Worm (Caenorhabditis elegans) whole organism, L4 larva: ENCODE data around the gene fmo-1.

Experiments
- R02D3.7 ChIP-seq: fragments of 150-350 bp; sonication (generic microtip); optimal IDR thresholded peaks from 3 replicates; lab custom pipeline; 2014; ENCODE audit warnings: missing biosample characterization, missing genetic modification characterization
- Y5F2A.4 ChIP-seq: fragments of 200-800 bp; sonication (Bioruptor generic); optimal IDR thresholded peaks from 2 replicates; lab custom pipeline; 2018; ENCODE audit warnings: mild to moderate bottlenecking, missing genetic modification characterization, missing compliant biosample characterization
- ceh-20 ChIP-seq: fragments of 200-800 bp; sonication (Bioruptor generic); IDR thresholded peaks from 2 replicates; pipeline ENCODE4 v1.3.6; 2022; ENCODE audit warnings: missing genetic modification reagents, missing genetic modification characterization, missing compliant biosample characterization
- daf-8 ChIP-seq: fragments of 200-800 bp; sonication (Bioruptor generic); IDR thresholded peaks from 2 replicates; pipeline ENCODE4 v1.3.6; 2022; ENCODE audit warnings: missing genetic modification characterization, missing compliant biosample characterization
- lin-15B ChIP-seq: fragments of 150-350 bp; sonication (generic microtip); optimal IDR thresholded peaks from 3 replicates; lab custom pipeline; 2014; ENCODE audit warnings: missing biosample characterization, missing genetic modification characterization
- lin-39 ChIP-seq: fragments of 150-350 bp; optimal IDR thresholded peaks from 2 replicates; lab custom pipeline; 2014; ENCODE audit warnings: missing biosample characterization, missing genetic modification reagents, missing genetic modification characterization
- nhr-111 ChIP-seq: fragments of 200-800 bp; sonication (Bioruptor generic); optimal IDR thresholded peaks from 2 replicates; lab custom pipeline; 2018; ENCODE audit warnings: mild to moderate bottlenecking, missing genetic modification characterization, missing compliant biosample characterization
- pha-4 ChIP-seq, 2 experiments: fragments of 150-350 bp in 1 of 2; fragments of 200-800 bp in 1 of 2; sonication (Bioruptor generic) in 1 of 2; IDR thresholded peaks in 1 of 2; optimal IDR thresholded peaks in 1 of 2; 2 replicates each; pipeline versions ENCODE4 v1.3.6 to Lab custom; 2014 to 2022; ENCODE audit warnings: missing genetic modification characterization in 2 of 2, missing genetic modification reagents in 2 of 2, missing biosample characterization in 1 of 2, missing compliant biosample characterization in 1 of 2
- snpc-4 ChIP-seq: fragments of 150-350 bp; optimal IDR thresholded peaks from 2 replicates; lab custom pipeline; 2014; ENCODE audit warnings: missing biosample characterization, missing genetic modification characterization

ce11 chrIV:10685758-10686157, 24.1 kb downstream of the fmo-1 start, which contains the start of the genes K08C7.6 and R102.1:
- TF ChIP-seq Y5F2A.4 (GFP tag; lab: Kevin White, UChicago) (no peak), daf-8 (GFP tag; lab: Robert Waterston, UW) (no peak), snpc-4 (no peak), nhr-111 (GFP tag; lab: Kevin White, UChicago) (no peak), ceh-20 (no peak), R02D3.7 (no peak), lin-39 (tag; lab: Kevin White, UChicago) (no peak), pha-4 (GFP tag; IDR thresholded peaks at IDR 0.05; lab: Robert Waterston, UW) (no peak), pha-4 (tag; optimal IDR thresholded peaks at IDR 0.05; lab: Kevin White, UChicago) (no peak), lin-15B (tag; lab: Kevin White, UChicago) (no peak)
